Fruit fly (Drosophila melanogaster) whole organism, embryonic: Measurements from ENCODE around the gene CG17572.

Experiments used
- B-H2 ChIP-seq: fragments of 200-800 bp; sonication (Bioruptor generic); optimal IDR thresholded peaks from 2 replicates; lab custom pipeline; 2018; ENCODE audit warnings: missing biosample characterization, mild to moderate bottlenecking, missing genetic modification characterization
- CG10543 ChIP-seq: fragments of 200-800 bp; sonication (Bioruptor generic); optimal IDR thresholded peaks from 3 replicates; lab custom pipeline; 2017; ENCODE audit warnings: missing biosample characterization, mild to moderate bottlenecking, missing genetic modification characterization, moderate library complexity
- CG1233 ChIP-seq: fragments of 200-800 bp; sonication (Bioruptor generic); optimal IDR thresholded peaks from 4 replicates; lab custom pipeline; 2018; ENCODE audit warnings: missing biosample characterization, mild to moderate bottlenecking, missing genetic modification characterization
- CG12659 ChIP-seq: fragments of 200-800 bp; sonication (Bioruptor generic); optimal IDR thresholded peaks from 3 replicates; lab custom pipeline; 2017; ENCODE audit warnings: mild to moderate bottlenecking, missing biosample characterization, missing genetic modification reagents, missing genetic modification characterization
- CG12744 ChIP-seq: fragments of 200-800 bp; sonication (Bioruptor generic); optimal IDR thresholded peaks from 2 replicates; lab custom pipeline; 2016; ENCODE audit warnings: missing biosample characterization, missing genetic modification characterization
- CG13287 ChIP-seq: fragments of 200-800 bp; sonication (Bioruptor generic); IDR thresholded peaks from 2 replicates; pipeline ENCODE4 v1.3.6; 2022; ENCODE audit warnings: missing biosample characterization, missing genetic modification characterization; ENCODE audit not compliant: partially characterized antibody
- CG14860 ChIP-seq: fragments of 200-800 bp; sonication (Bioruptor generic); IDR thresholded peaks from 3 replicates; pipeline ENCODE4 v1.3.6; 2022; ENCODE audit warnings: missing biosample characterization, missing genetic modification characterization; ENCODE audit not compliant: partially characterized antibody
- CG1603 ChIP-seq: fragments of 200-800 bp; sonication (Bioruptor generic); optimal IDR thresholded peaks from 2 replicates; lab custom pipeline; 2019; ENCODE audit warnings: missing biosample characterization, mild to moderate bottlenecking, missing genetic modification characterization, moderate library complexity
- CG18599 ChIP-seq: fragments of 200-800 bp; sonication (Bioruptor generic); optimal IDR thresholded peaks from 3 replicates; lab custom pipeline; 2017; ENCODE audit warnings: missing biosample characterization, missing genetic modification characterization, mild to moderate bottlenecking, moderate library complexity, missing genetic modification reagents
- CG2712 ChIP-seq: fragments of 200-800 bp; optimal IDR thresholded peaks from 3 replicates; lab custom pipeline; 2019; ENCODE audit warnings: missing biosample characterization, mild to moderate bottlenecking, missing genetic modification characterization, moderate library complexity
- CG31224 ChIP-seq: fragments of 200-800 bp; sonication (Bioruptor generic); IDR thresholded peaks from 2 replicates; pipeline ENCODE4 v1.3.6; 2022; ENCODE audit warnings: missing biosample characterization, missing genetic modification characterization
- CG32767 ChIP-seq: fragments of 200-800 bp; sonication (Bioruptor generic); IDR thresholded peaks from 2 replicates; pipeline ENCODE4 v1.3.6; 2022; ENCODE audit warnings: missing biosample characterization, missing genetic modification characterization
- CG34422 ChIP-seq: fragments of 200-800 bp; sonication (Bioruptor generic); IDR thresholded peaks from 3 replicates; pipeline ENCODE4 v1.3.6; 2022; ENCODE audit warnings: missing biosample characterization, missing genetic modification characterization
- CG5180 ChIP-seq: fragments of 200-800 bp; sonication (Bioruptor generic); optimal IDR thresholded peaks from 3 replicates; lab custom pipeline; 2017; ENCODE audit warnings: missing biosample characterization, missing genetic modification characterization, mild to moderate bottlenecking, moderate library complexity, missing genetic modification reagents
- CG6791 ChIP-seq: fragments of 200-800 bp; sonication (Bioruptor generic); IDR thresholded peaks from 3 replicates; pipeline ENCODE4 v1.3.6; 2022; ENCODE audit warnings: missing biosample characterization, missing genetic modification characterization; ENCODE audit not compliant: partially characterized antibody
- CG7963 ChIP-seq: fragments of 200-800 bp; sonication (Bioruptor generic); IDR thresholded peaks from 3 replicates; pipeline ENCODE4 v1.3.6; 2022; ENCODE audit warnings: missing biosample characterization, missing genetic modification characterization; ENCODE audit not compliant: partially characterized antibody
- CkIIα-i1 ChIP-seq: fragments of 200-800 bp; sonication (Bioruptor generic); IDR thresholded peaks from 2 replicates; pipeline ENCODE4 v1.3.6; 2022; ENCODE audit warnings: missing biosample characterization, missing genetic modification characterization
- Dll ChIP-seq: fragments of 200-800 bp; sonication (Bioruptor generic); IDR thresholded peaks from 4 replicates; pipeline ENCODE4 v1.3.6; 2022; ENCODE audit warnings: missing biosample characterization, missing genetic modification characterization; ENCODE audit not compliant: partially characterized antibody
- Doc2 ChIP-seq: fragments of 200-800 bp; sonication (Bioruptor generic); IDR thresholded peaks from 2 replicates; pipeline ENCODE4 v1.3.6; 2022; ENCODE audit warnings: missing biosample characterization, missing genetic modification characterization
- E2f2 ChIP-seq: fragments of 200-800 bp; sonication (Bioruptor generic); IDR thresholded peaks from 2 replicates; pipeline ENCODE4 v1.3.6; 2022; ENCODE audit warnings: missing biosample characterization, missing genetic modification characterization
- ERR ChIP-seq: fragments of 200-800 bp; sonication (Bioruptor generic); optimal IDR thresholded peaks from 2 replicates; lab custom pipeline; 2016; ENCODE audit warnings: missing biosample characterization, missing genetic modification characterization
- Fer2 ChIP-seq: fragments of 200-800 bp; sonication (Bioruptor generic); optimal IDR thresholded peaks from 2 replicates; lab custom pipeline; 2018; ENCODE audit warnings: missing biosample characterization, mild to moderate bottlenecking, missing genetic modification characterization, moderate library complexity
- GATAe ChIP-seq: fragments of 200-800 bp; sonication (Bioruptor generic); conservative IDR thresholded peaks from 2 replicates; pipeline ENCODE4 v1.3.6; 2022; ENCODE audit warnings: missing biosample characterization, missing genetic modification characterization
- HLH3B ChIP-seq: fragments of 200-800 bp; sonication (Bioruptor generic); IDR thresholded peaks from 2 replicates; pipeline ENCODE4 v1.3.6; 2022; ENCODE audit warnings: missing biosample characterization, missing genetic modification characterization
- Hr78 ChIP-seq, 2 experiments: fragments of 200-800 bp in 1 of 2; fragments of >200 bp in 1 of 2; sonication (Bioruptor generic) in 1 of 2; optimal IDR thresholded peaks; 2 replicates each; lab custom pipeline; 2017 to 2019; ENCODE audit warnings: missing biosample characterization in 2 of 2, missing genetic modification characterization in 2 of 2, mild to moderate bottlenecking in 1 of 2, moderate library complexity in 1 of 2
- Hsf ChIP-seq: fragments of 200-800 bp; sonication (Bioruptor generic); optimal IDR thresholded peaks from 3 replicates; lab custom pipeline; 2016; ENCODE audit warnings: missing biosample characterization, missing genetic modification characterization
- Myb ChIP-seq: fragments of 200-800 bp; sonication (Bioruptor generic); optimal IDR thresholded peaks from 2 replicates; lab custom pipeline; 2016; ENCODE audit warnings: missing biosample characterization, missing genetic modification characterization
- Nf-YA ChIP-seq: fragments of 200-800 bp; sonication (Bioruptor generic); IDR thresholded peaks from 2 replicates; pipeline ENCODE4 v1.3.6; 2022; ENCODE audit warnings: missing biosample characterization, missing genetic modification characterization
- Vsx1 ChIP-seq: fragments of 200-800 bp; sonication (Bioruptor generic); optimal IDR thresholded peaks from 2 replicates; lab custom pipeline; 2017; ENCODE audit warnings: missing biosample characterization, mild to moderate bottlenecking, missing genetic modification characterization, missing genetic modification reagents
- Xbp1 ChIP-seq: fragments of 200-800 bp; sonication (Bioruptor generic); optimal IDR thresholded peaks from 3 replicates; lab custom pipeline; 2016; ENCODE audit warnings: missing biosample characterization, mild to moderate bottlenecking, missing genetic modification characterization
- bab2 ChIP-seq: fragments of 200-800 bp; sonication (Bioruptor generic); optimal IDR thresholded peaks from 2 replicates; lab custom pipeline; 2016; ENCODE audit warnings: missing biosample characterization, missing genetic modification characterization
- bcd ChIP-seq: fragments of 200-800 bp; sonication (Bioruptor generic); optimal IDR thresholded peaks from 2 replicates; lab custom pipeline; 2017; ENCODE audit warnings: missing biosample characterization, mild to moderate bottlenecking, missing genetic modification characterization
- danr ChIP-seq: fragments of 200-800 bp; sonication (Bioruptor generic); IDR thresholded peaks from 2 replicates; pipeline ENCODE4 v1.3.6; 2022; ENCODE audit warnings: missing biosample characterization, missing genetic modification characterization
- fd96Cb ChIP-seq: fragments of 200-800 bp; sonication (Bioruptor generic); optimal IDR thresholded peaks from 2 replicates; lab custom pipeline; 2018; ENCODE audit warnings: missing biosample characterization, mild to moderate bottlenecking, missing genetic modification characterization, moderate library complexity
- gcm2 ChIP-seq: fragments of 200-800 bp; sonication (Bioruptor generic); optimal IDR thresholded peaks from 2 replicates; lab custom pipeline; 2016; ENCODE audit warnings: missing biosample characterization, missing genetic modification characterization
- gsb-n ChIP-seq: fragments of 200-800 bp; sonication (Bioruptor generic); optimal IDR thresholded peaks from 3 replicates; lab custom pipeline; 2018; ENCODE audit warnings: missing biosample characterization, mild to moderate bottlenecking, missing genetic modification characterization
- jumu ChIP-seq: fragments of 200-800 bp; sonication (Bioruptor generic); optimal IDR thresholded peaks from 3 replicates; lab custom pipeline; 2016; ENCODE audit warnings: missing biosample characterization, missing genetic modification characterization
- kni ChIP-seq: fragments of 200-800 bp; sonication (Bioruptor generic); optimal IDR thresholded peaks from 3 replicates; lab custom pipeline; 2017; ENCODE audit warnings: mild to moderate bottlenecking, missing biosample characterization, missing genetic modification reagents, missing genetic modification characterization
- lov ChIP-seq, 2 experiments: fragments of 200-800 bp in 1 of 2; fragments of >200 bp in 1 of 2; sonication (Bioruptor generic) in 1 of 2; IDR thresholded peaks in 1 of 2; optimal IDR thresholded peaks in 1 of 2; 2 replicates in 1 of 2; 3 replicates in 1 of 2; pipeline versions ENCODE4 v1.3.6 to Lab custom; 2017 to 2022; ENCODE audit warnings: missing biosample characterization in 1 of 2, missing genetic modification characterization in 1 of 2
- nau ChIP-seq: fragments of 200-800 bp; sonication (Bioruptor generic); optimal IDR thresholded peaks from 3 replicates; lab custom pipeline; 2017; ENCODE audit warnings: missing biosample characterization, mild to moderate bottlenecking, missing genetic modification characterization, missing genetic modification reagents
- nerfin-1 ChIP-seq: fragments of 200-800 bp; sonication (Bioruptor generic); optimal IDR thresholded peaks from 3 replicates; lab custom pipeline; 2019; ENCODE audit warnings: missing biosample characterization, mild to moderate bottlenecking, missing genetic modification characterization, moderate library complexity
- nmo ChIP-seq: fragments of 200-800 bp; sonication (Bioruptor generic); optimal IDR thresholded peaks from 2 replicates; lab custom pipeline; 2018; ENCODE audit warnings: missing biosample characterization, mild to moderate bottlenecking, missing genetic modification characterization, moderate library complexity
- otp ChIP-seq: fragments of 200-800 bp; sonication (Bioruptor generic); IDR thresholded peaks from 3 replicates; pipeline ENCODE4, ENCODE4 v1.3.6; 2022; ENCODE audit warnings: missing biosample characterization, missing genetic modification characterization
- pb ChIP-seq: fragments of 200-800 bp; sonication (Bioruptor generic); optimal IDR thresholded peaks from 3 replicates; lab custom pipeline; 2016; ENCODE audit warnings: missing biosample characterization, missing genetic modification characterization
- pnt ChIP-seq: fragments of 200-800 bp; sonication (Bioruptor generic); optimal IDR thresholded peaks from 3 replicates; lab custom pipeline; 2016; ENCODE audit warnings: missing biosample characterization, missing genetic modification characterization
- run ChIP-seq: fragments of 200-800 bp; sonication (Bioruptor generic); optimal IDR thresholded peaks from 3 replicates; lab custom pipeline; 2018; ENCODE audit warnings: missing biosample characterization, mild to moderate bottlenecking, missing genetic modification characterization
- tup ChIP-seq: fragments of 200-800 bp; sonication (Bioruptor generic); optimal IDR thresholded peaks from 2 replicates; lab custom pipeline; 2016; ENCODE audit warnings: missing biosample characterization, mild to moderate bottlenecking, missing genetic modification characterization, moderate library complexity
- unc-4 ChIP-seq: fragments of 200-800 bp; sonication (Bioruptor generic); IDR thresholded peaks from 2 replicates; pipeline ENCODE4 v1.3.6; 2022; ENCODE audit warnings: missing biosample characterization, missing genetic modification characterization; ENCODE audit not compliant: partially characterized antibody
- usp ChIP-seq: fragments of >200 bp; optimal IDR thresholded peaks from 2 replicates; lab custom pipeline; 2017; ENCODE audit warnings: missing biosample characterization, missing genetic modification characterization

Gene CG17572

dm6 chr2L:19063090-19063692 lies 10.8 kb downstream of the CG17572 start, which contains the start of gene Dus4 (continued):
- no peak for TF ChIP-seq gcm2 (GFP tag; lab: Kevin White, UChicago)
- TF ChIP-seq pnt, result no peak
- no peak for TF ChIP-seq usp (GFP tag; lab: Kevin White, UChicago)
- no peak for TF ChIP-seq HLH3B
- no peak for TF ChIP-seq fd96Cb (tag; lab: Kevin White, UChicago)
- peak; percentile 88 for TF ChIP-seq CG14860 (GFP tag; lab: Robert Waterston, UW)
- no peak for TF ChIP-seq bcd (GFP tag; lab: Kevin White, UChicago)
- TF ChIP-seq jumu (GFP tag; lab: Kevin White, UChicago), result no peak
- no peak for TF ChIP-seq kni (GFP tag; lab: Kevin White, UChicago)
- TF ChIP-seq CG13287 (GFP tag; lab: Robert Waterston, UW), result peak; percentile 88
- peak; percentile 83 for TF ChIP-seq Dll (GFP tag; lab: Robert Waterston, UW)
- TF ChIP-seq ERR, result no peak
- TF ChIP-seq E2f2 (GFP tag; lab: Robert Waterston, UW), result peak; percentile 57
- no peak for TF ChIP-seq lov (optimal IDR thresholded peaks at IDR 0.05; lab: Kevin White, UChicago)
- no peak for TF ChIP-seq lov (GFP tag; IDR thresholded peaks at IDR 0.05; lab: Robert Waterston, UW)
- TF ChIP-seq CG2712 (tag; lab: Kevin White, UChicago), result no peak
- no peak for TF ChIP-seq B-H2 (GFP tag; lab: Kevin White, UChicago)
- TF ChIP-seq Hsf, result no peak
- no peak for TF ChIP-seq nmo
- no peak for TF ChIP-seq danr (GFP tag; lab: Robert Waterston, UW)
- TF ChIP-seq nerfin-1 (tag; lab: Kevin White, UChicago), result no peak
- no peak for TF ChIP-seq Xbp1
- TF ChIP-seq Nf-YA, result no peak
- peak; percentile 70 for TF ChIP-seq unc-4
- no peak for TF ChIP-seq CG10543
- no peak for TF ChIP-seq CG34422 (GFP tag; lab: Robert Waterston, UW)
- TF ChIP-seq CG1603, result no peak
- no peak for TF ChIP-seq nau (GFP tag; lab: Kevin White, UChicago)
- TF ChIP-seq pb (GFP tag; lab: Kevin White, UChicago), result no peak
- TF ChIP-seq CG32767 (GFP tag; lab: Robert Waterston, UW), result no peak
- no peak for TF ChIP-seq tup (GFP tag; lab: Kevin White, UChicago)
- no peak for TF ChIP-seq CG31224 (GFP tag; lab: Robert Waterston, UW)
- no peak for TF ChIP-seq Fer2 (tag; lab: Kevin White, UChicago)
- peak; percentile 94 for TF ChIP-seq CG7963 (GFP tag; lab: Robert Waterston, UW)
- TF ChIP-seq GATAe (GFP tag; lab: Robert Waterston, UW), result no peak
- TF ChIP-seq CG18599, result no peak
- TF ChIP-seq CG12744 (GFP tag; lab: Kevin White, UChicago), result no peak
- peak; percentile 53 for TF ChIP-seq run (tag; lab: Kevin White, UChicago)
- TF ChIP-seq CG12659 (GFP tag; lab: Kevin White, UChicago), result no peak
- TF ChIP-seq CkIIα-i1, result no peak
- TF ChIP-seq CG6791 (GFP tag; lab: Robert Waterston, UW), result peak; percentile 92
- TF ChIP-seq Doc2, result no peak
- TF ChIP-seq Myb (GFP tag; lab: Kevin White, UChicago), result peak; percentile 79
- TF ChIP-seq Hr78 (GFP tag; optimal IDR thresholded peaks at IDR 0.05; lab: Kevin White, UChicago), result no peak
- TF ChIP-seq gsb-n (tag; lab: Kevin White, UChicago), result no peak
- TF ChIP-seq otp (GFP tag; lab: Robert Waterston, UW), result no peak
- no peak for TF ChIP-seq CG5180
- TF ChIP-seq Vsx1, result no peak
- no peak for TF ChIP-seq bab2 (GFP tag; lab: Kevin White, UChicago)
- TF ChIP-seq CG1233 (GFP tag; lab: Kevin White, UChicago), result no peak
